Fruit fly (Drosophila melanogaster): ENCODE results near the gene CG7341.

Gene CG7341

DNA sequence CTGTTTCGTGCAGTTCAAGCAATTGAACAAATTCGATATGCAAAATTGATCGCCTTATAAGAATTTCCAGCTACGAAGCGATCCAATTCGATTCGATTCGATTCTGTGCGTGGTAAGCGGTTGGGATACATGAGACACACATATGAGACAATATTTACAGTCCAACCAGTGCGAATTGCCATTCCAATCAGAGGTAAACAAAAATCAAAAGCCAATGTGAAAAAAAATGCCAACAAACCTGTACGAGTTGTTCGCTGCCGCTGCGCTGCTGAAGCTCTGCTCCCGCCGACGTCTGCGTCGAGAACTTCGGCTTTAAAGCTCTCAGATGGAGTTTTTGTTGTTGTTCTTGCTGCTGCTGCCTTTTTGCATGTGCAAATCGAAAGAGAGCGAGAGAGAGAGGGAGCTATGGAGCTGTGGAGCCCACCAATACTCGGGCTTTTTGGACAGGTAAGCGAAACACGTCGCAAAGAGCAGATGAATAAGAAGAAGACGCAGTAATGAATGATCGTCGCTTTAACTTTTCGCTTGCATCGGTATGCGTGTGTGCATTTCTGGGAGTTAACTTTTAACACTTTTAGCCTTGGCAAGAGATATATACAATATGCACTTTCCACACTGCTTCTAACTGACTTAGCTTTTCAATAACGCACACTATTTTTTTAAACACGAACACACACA is 7.3 kb upstream of the CG7341 start:
- peak; percentile 23 for TF ChIP-seq N (GFP tag; optimal IDR thresholded peaks at IDR 0.05)
- no peak for TF ChIP-seq Dfd (GFP tag; optimal IDR thresholded peaks at IDR 0.05)
- TF ChIP-seq lola (GFP tag; optimal IDR thresholded peaks at IDR 0.05): no peak
- no peak for TF ChIP-seq Myc (optimal IDR thresholded peaks at IDR 0.05)
- peak; percentile 55 for TF ChIP-seq Dif (GFP tag; optimal IDR thresholded peaks at IDR 0.05; ENCODE audit: partially characterized antibody)
- TF ChIP-seq fru (GFP tag; optimal IDR thresholded peaks at IDR 0.05): peak; percentile 97

DNA sequence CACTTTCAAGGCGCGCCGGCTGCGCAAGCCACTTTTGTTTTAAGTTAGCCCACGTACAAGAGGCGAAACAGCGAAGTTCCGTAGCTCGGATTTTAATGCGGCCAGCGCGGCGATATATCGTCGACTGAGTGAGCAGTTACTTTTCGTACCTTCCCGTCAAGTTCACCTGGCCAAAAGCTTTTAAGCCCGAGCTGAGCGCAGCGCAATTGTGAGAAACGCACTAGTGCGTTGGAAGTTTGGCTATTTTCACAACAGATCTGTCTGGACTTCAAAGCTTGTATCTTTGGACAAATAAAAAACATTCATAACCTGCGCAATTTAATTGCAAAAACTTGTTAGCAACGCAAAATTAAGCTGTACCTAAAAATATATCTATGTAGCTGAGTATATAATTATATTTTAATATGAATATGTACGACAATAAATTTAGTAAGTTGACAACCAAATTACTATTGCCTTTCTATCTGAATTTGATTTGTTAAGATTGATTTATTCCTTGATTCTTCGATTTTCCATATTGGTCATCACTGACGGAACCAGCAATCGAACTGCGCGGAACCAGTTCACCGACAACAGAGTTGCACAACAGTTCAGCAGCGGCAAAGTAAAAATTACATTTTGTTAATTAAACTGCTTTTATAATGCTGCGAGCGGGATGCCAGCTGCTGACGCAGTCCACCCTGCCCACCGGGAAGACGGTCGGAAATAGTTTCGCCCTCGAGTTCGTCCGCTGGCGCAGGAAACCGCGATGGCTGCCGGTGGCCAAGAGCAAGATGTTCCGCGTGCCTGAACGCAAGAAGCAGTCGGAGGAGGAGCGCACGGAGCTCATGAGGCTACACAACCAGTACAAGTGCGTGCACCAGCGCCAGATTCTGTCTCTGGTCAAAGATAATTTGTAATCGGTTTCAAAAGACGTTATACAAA is 6.5 kb upstream of the CG7341 start, which contains the start of the genes CG13698 and mRpS26:
Gene CG13698 (minus strand): TSS at position 129 of the 924 bp plus-strand sequence.
Gene mRpS26 (plus strand): TSS at position 559 of the 924 bp plus-strand sequence.
- TF ChIP-seq Hr78 (GFP tag; optimal IDR thresholded peaks at IDR 0.05) (no peak), psq (GFP tag; optimal IDR thresholded peaks at IDR 0.05) (peak; percentile 57), Rel (GFP tag; optimal IDR thresholded peaks at IDR 0.05) (no peak), Rel (tag; optimal IDR thresholded peaks at IDR 0.05) (peak; percentile 6), fru (GFP tag; optimal IDR thresholded peaks at IDR 0.05) (peak; percentile 95), GATAd (GFP tag; optimal IDR thresholded peaks at IDR 0.05) (peak; percentile 8), Abd-B (GFP tag; optimal IDR thresholded peaks at IDR 0.05) (no peak), dmrt93B (GFP tag; optimal IDR thresholded peaks at IDR 0.05) (peak; percentile 60), foxo (GFP tag; optimal IDR thresholded peaks at IDR 0.05) (peak in 1 of 2 experiments; percentile 78), Myc (optimal IDR thresholded peaks at IDR 0.05) (peak; percentile 93), usp (GFP tag; optimal IDR thresholded peaks at IDR 0.05) (no peak), Vsx2 (GFP tag; optimal IDR thresholded peaks at IDR 0.05; ENCODE audit: partially characterized antibody) (no peak), brk (GFP tag; optimal IDR thresholded peaks at IDR 0.05) (no peak), dl (GFP tag; optimal IDR thresholded peaks at IDR 0.05; ENCODE audit: insufficient read depth in 1 of 2, partially characterized antibody in 2 of 2) (no peak), tai (GFP tag; optimal IDR thresholded peaks at IDR 0.05) (no peak), Hnf4 (GFP tag; optimal IDR thresholded peaks at IDR 0.05) (peak; percentile 41), jim (GFP tag; optimal IDR thresholded peaks at IDR 0.05) (no peak), CrebA (GFP tag; optimal IDR thresholded peaks at IDR 0.05; ENCODE audit: borderline replicate concordance) (no peak), Sp1 (GFP tag; optimal IDR thresholded peaks at IDR 0.05) (peak; percentile 78), Dfd (GFP tag; optimal IDR thresholded peaks at IDR 0.05) (no peak), rgr (GFP tag; optimal IDR thresholded peaks at IDR 0.05) (peak; percentile 67), ey (GFP tag; optimal IDR thresholded peaks at IDR 0.05) (peak; percentile 52), Jra (GFP tag; optimal IDR thresholded peaks at IDR 0.05) (no peak), N (GFP tag; optimal IDR thresholded peaks at IDR 0.05) (no peak), sage (GFP tag; optimal IDR thresholded peaks at IDR 0.05) (peak; percentile 20), lola (GFP tag; optimal IDR thresholded peaks at IDR 0.05) (no peak), Mio (GFP tag; optimal IDR thresholded peaks at IDR 0.05) (no peak), br (GFP tag; optimal IDR thresholded peaks at IDR 0.05) (peak; percentile 58), Hr83 (GFP tag; optimal IDR thresholded peaks at IDR 0.05; ENCODE audit: poor library complexity, severe bottlenecking) (peak; percentile 57), CG32264 (GFP tag; optimal IDR thresholded peaks at IDR 0.05) (no peak), HLH106 (tag; optimal IDR thresholded peaks at IDR 0.05) (peak; percentile 85), sv (GFP tag; optimal IDR thresholded peaks at IDR 0.05) (peak; percentile 59), pan (optimal IDR thresholded peaks at IDR 0.05) (no peak), h (GFP tag; optimal IDR thresholded peaks at IDR 0.05) (peak; percentile 58), Dif (GFP tag; optimal IDR thresholded peaks at IDR 0.05; ENCODE audit: partially characterized antibody) (peak; percentile 37), woc (GFP tag; optimal IDR thresholded peaks at IDR 0.05) (peak; percentile 61), dsf (GFP tag; optimal IDR thresholded peaks at IDR 0.05; ENCODE audit: borderline replicate concordance) (no peak), OdsH (GFP tag; optimal IDR thresholded peaks at IDR 0.05) (peak; percentile 52), CG9705 (GFP tag; optimal IDR thresholded peaks at IDR 0.05) (peak; percentile 74)
